Fruit fly (Drosophila melanogaster): Measurements from ENCODE around the gene CG3156.

Gene CG3156

dm6 chrX:521683-522082, 34.0 kb downstream of the CG3156 start (continued):
- no peak for TF ChIP-seq so (GFP tag; IDR thresholded peaks at IDR 0.05)
- TF ChIP-seq CG17186 (GFP tag; optimal IDR thresholded peaks at IDR 0.05): no peak
- TF ChIP-seq CG4328 (GFP tag; optimal IDR thresholded peaks at IDR 0.05): no peak
- peak; percentile 28; the same call in 1 of the 2 replicates for TF ChIP-seq CG2129 (GFP tag; IDR thresholded peaks at IDR 0.05; ENCODE audit: partially characterized antibody)
- TF ChIP-seq CG12104 (GFP tag; optimal IDR thresholded peaks at IDR 0.05): no peak
- no peak for TF ChIP-seq Hey (tag; optimal IDR thresholded peaks at IDR 0.05)

- TF ChIP-seq CG3838 (GFP tag; optimal IDR thresholded peaks at IDR 0.05) (peak; percentile 74), CG1602 (GFP tag; optimal IDR thresholded peaks at IDR 0.05) (peak; percentile 52), Atf-2 (GFP tag; optimal IDR thresholded peaks at IDR 0.05) (peak; percentile 81), Dad (GFP tag; optimal IDR thresholded peaks at IDR 0.05) (peak; percentile 80), sqz (GFP tag; optimal IDR thresholded peaks at IDR 0.05) (peak; percentile 40), CG6765 (GFP tag; optimal IDR thresholded peaks at IDR 0.05) (peak; percentile 82), lab (GFP tag; optimal IDR thresholded peaks at IDR 0.05) (peak; percentile 94), Dll (GFP tag; IDR thresholded peaks at IDR 0.05; ENCODE audit: partially characterized antibody) (no peak), her (GFP tag; optimal IDR thresholded peaks at IDR 0.05) (peak; percentile 93), btn (GFP tag; optimal IDR thresholded peaks at IDR 0.05) (peak; percentile 3), CG10366 (GFP tag; IDR thresholded peaks at IDR 0.05) (peak; percentile 84), CG7963 (GFP tag; IDR thresholded peaks at IDR 0.05; ENCODE audit: partially characterized antibody) (no peak), CG7745 (tag; optimal IDR thresholded peaks at IDR 0.05) (no peak), CG11398 (GFP tag; optimal IDR thresholded peaks at IDR 0.05) (peak; percentile 59), Camta (GFP tag; optimal IDR thresholded peaks at IDR 0.05) (peak; percentile 64), row (GFP tag; IDR thresholded peaks at IDR 0.05) (peak; percentile 95), Side (GFP tag; optimal IDR thresholded peaks at IDR 0.05) (peak; percentile 92), Mad (GFP tag; optimal IDR thresholded peaks at IDR 0.05) (peak; percentile 79), mam (GFP tag; optimal IDR thresholded peaks at IDR 0.05) (peak; percentile 94), CG18476 (GFP tag; optimal IDR thresholded peaks at IDR 0.05) (peak; percentile 10), tin (GFP tag; optimal IDR thresholded peaks at IDR 0.05) (peak; percentile 90), CG6175 (GFP tag; IDR thresholded peaks at IDR 0.05) (peak; percentile 90), gcm2 (GFP tag; optimal IDR thresholded peaks at IDR 0.05) (peak; percentile 90), nmo (GFP tag; optimal IDR thresholded peaks at IDR 0.05) (peak; percentile 40), ATbp (GFP tag; optimal IDR thresholded peaks at IDR 0.05) (peak; percentile 76), Sox100B (GFP tag; optimal IDR thresholded peaks at IDR 0.05) (no peak), CG12769 (tag; optimal IDR thresholded peaks at IDR 0.05) (peak; percentile 97), CG14667 (GFP tag; IDR thresholded peaks at IDR 0.05) (peak; percentile 78), dan (GFP tag; IDR thresholded peaks at IDR 0.05) (no peak), Blimp-1 (GFP tag; optimal IDR thresholded peaks at IDR 0.05) (peak; percentile 63), CG3726 (GFP tag; IDR thresholded peaks at IDR 0.05) (no peak), CG6689 (GFP tag; IDR thresholded peaks at IDR 0.05) (peak; percentile 53; the same call in 1 of the 2 replicates), emc (GFP tag; optimal IDR thresholded peaks at IDR 0.05) (peak; percentile 24), Sin3A (optimal IDR thresholded peaks at IDR 0.05) (no peak), CG15696 (tag; optimal IDR thresholded peaks at IDR 0.05) (peak; percentile 68), HHEX (GFP tag; optimal IDR thresholded peaks at IDR 0.05) (peak; percentile 81), Bteb2 (GFP tag; optimal IDR thresholded peaks at IDR 0.05) (peak; percentile 67), CG9932 (GFP tag; IDR thresholded peaks at IDR 0.05) (peak; percentile 97), chn (GFP tag; optimal IDR thresholded peaks at IDR 0.05) (peak; percentile 82), CG16779 (GFP tag; IDR thresholded peaks at IDR 0.05) (peak; percentile 93), Atf3 (GFP tag; optimal IDR thresholded peaks at IDR 0.05) (peak; percentile 63), dysf (GFP tag; IDR thresholded peaks at IDR 0.05) (peak; percentile 88), cwo (GFP tag; optimal IDR thresholded peaks at IDR 0.05) (peak; percentile 72)
Measured at dm6 chrX:522357-523043, 34.8 kb downstream of the CG3156 start.

All from whole organism, embryonic.